Fruit fly (Drosophila melanogaster) whole organism, prepupa: ENCODE data around the gene CG32354.

Experiments
- CG10631 ChIP-seq: fragments of 200-800 bp; sonication (Bioruptor generic); optimal IDR thresholded peaks from 2 replicates; lab custom pipeline; 2016; ENCODE audit warnings: missing biosample characterization, missing genetic modification characterization
- CG10669 ChIP-seq: fragments of 200-800 bp; sonication (Bioruptor generic); optimal IDR thresholded peaks from 3 replicates; lab custom pipeline; 2018; ENCODE audit warnings: missing biosample characterization, mild to moderate bottlenecking, missing genetic modification characterization, moderate library complexity
- CG11294 ChIP-seq: fragments of 200-800 bp; sonication (Bioruptor generic); IDR thresholded peaks from 2 replicates; pipeline ENCODE4 v1.3.6; 2022; ENCODE audit warnings: missing biosample characterization, missing genetic modification characterization
- CG11762 ChIP-seq: fragments of 200-800 bp; sonication (Bioruptor generic); optimal IDR thresholded peaks from 3 replicates; lab custom pipeline; 2016; ENCODE audit warnings: missing biosample characterization, missing genetic modification characterization; ENCODE audit not compliant: insufficient read depth
- CG11902 ChIP-seq: fragments of 200-800 bp; sonication (Bioruptor generic); optimal IDR thresholded peaks from 3 replicates; lab custom pipeline; 2016; ENCODE audit warnings: missing biosample characterization, missing genetic modification characterization
- CG15336 ChIP-seq: fragments of 200-800 bp; sonication (Bioruptor generic); IDR thresholded peaks from 2 replicates; pipeline ENCODE4 v1.3.6; 2022; ENCODE audit warnings: missing biosample characterization, missing genetic modification characterization
- CG1621 ChIP-seq: fragments of 200-800 bp; sonication (Bioruptor generic); optimal IDR thresholded peaks from 3 replicates; lab custom pipeline; 2018; ENCODE audit warnings: missing biosample characterization, mild to moderate bottlenecking, missing genetic modification characterization
- CG16779 ChIP-seq: fragments of 200-800 bp; sonication (Bioruptor generic); optimal IDR thresholded peaks from 3 replicates; lab custom pipeline; 2017; ENCODE audit warnings: missing biosample characterization, mild to moderate bottlenecking, missing genetic modification characterization
- CG31627 ChIP-seq: fragments of 200-800 bp; sonication (Bioruptor generic); optimal IDR thresholded peaks from 3 replicates; lab custom pipeline; 2016; ENCODE audit warnings: missing biosample characterization, missing genetic modification characterization
- CG32006 ChIP-seq: fragments of 200-800 bp; sonication (Bioruptor generic); optimal IDR thresholded peaks from 3 replicates; lab custom pipeline; 2017; ENCODE audit warnings: missing biosample characterization, mild to moderate bottlenecking, missing genetic modification characterization
- CG34406 ChIP-seq: fragments of 200-800 bp; sonication (Bioruptor generic); optimal IDR thresholded peaks from 3 replicates; lab custom pipeline; 2016; ENCODE audit warnings: missing biosample characterization, missing genetic modification characterization
- CG3919 ChIP-seq: fragments of 200-800 bp; sonication (Bioruptor generic); optimal IDR thresholded peaks from 3 replicates; lab custom pipeline; 2016; ENCODE audit warnings: missing biosample characterization, missing genetic modification characterization
- CG4318 ChIP-seq: fragments of 200-800 bp; sonication (Bioruptor generic); optimal IDR thresholded peaks from 3 replicates; lab custom pipeline; 2017; ENCODE audit warnings: missing biosample characterization, mild to moderate bottlenecking, missing genetic modification characterization
- CG6163 ChIP-seq: fragments of 200-800 bp; sonication (Bioruptor generic); IDR thresholded peaks from 3 replicates; pipeline ENCODE4 v1.3.6; 2022; ENCODE audit warnings: missing biosample characterization, missing genetic modification characterization
- CG6792 ChIP-seq: fragments of 200-800 bp; sonication (Bioruptor generic); optimal IDR thresholded peaks from 3 replicates; lab custom pipeline; 2016; ENCODE audit warnings: missing biosample characterization, missing genetic modification characterization
- CG6808 ChIP-seq: fragments of 200-800 bp; sonication (Bioruptor generic); optimal IDR thresholded peaks from 3 replicates; lab custom pipeline; 2017; ENCODE audit warnings: missing biosample characterization, missing genetic modification characterization, mild to moderate bottlenecking, moderate library complexity, missing genetic modification reagents
- CG6854 ChIP-seq: fragments of 200-800 bp; sonication (Bioruptor generic); optimal IDR thresholded peaks from 2 replicates; lab custom pipeline; 2017; ENCODE audit warnings: missing biosample characterization, mild to moderate bottlenecking, missing genetic modification characterization
- CG7368 ChIP-seq: fragments of 200-800 bp; sonication (Bioruptor generic); optimal IDR thresholded peaks from 3 replicates; lab custom pipeline; 2016; ENCODE audit warnings: missing biosample characterization, missing genetic modification characterization
- CG8119 ChIP-seq: fragments of 200-800 bp; sonication (Bioruptor generic); IDR thresholded peaks from 3 replicates; pipeline ENCODE4 v1.3.6; 2022; ENCODE audit warnings: missing biosample characterization, missing genetic modification characterization
- CG8319 ChIP-seq: fragments of 200-800 bp; sonication (Bioruptor generic); optimal IDR thresholded peaks from 3 replicates; lab custom pipeline; 2016; ENCODE audit warnings: missing biosample characterization, missing genetic modification characterization
- CG8632 ChIP-seq: fragments of 200-800 bp; sonication (Bioruptor generic); optimal IDR thresholded peaks from 3 replicates; lab custom pipeline; 2016; ENCODE audit warnings: missing biosample characterization, missing genetic modification characterization
- Eip75B ChIP-seq: fragments of 200-800 bp; sonication (Bioruptor generic); optimal IDR thresholded peaks from 3 replicates; lab custom pipeline; 2016; ENCODE audit warnings: missing biosample characterization, missing genetic modification characterization
- Eip78C ChIP-seq: fragments of 200-800 bp; sonication (Bioruptor generic); peaks from one replicate; lab custom pipeline; 2016; ENCODE audit warnings: missing biosample characterization, missing genetic modification characterization
- Ets96B ChIP-seq: fragments of 200-800 bp; optimal IDR thresholded peaks from 2 replicates; lab custom pipeline; 2019; ENCODE audit warnings: missing biosample characterization, mild to moderate bottlenecking, missing genetic modification characterization, moderate library complexity
- Gug ChIP-seq: fragments of 200-800 bp; sonication (Bioruptor generic); IDR thresholded peaks from 2 replicates; pipeline ENCODE4 v1.3.6; 2022; ENCODE audit warnings: missing biosample characterization, missing genetic modification characterization
- Hr39 ChIP-seq: fragments of 200-800 bp; sonication (Bioruptor generic); optimal IDR thresholded peaks from 2 replicates; lab custom pipeline; 2016; ENCODE audit warnings: missing biosample characterization, missing genetic modification characterization
- Hr4 ChIP-seq: fragments of 200-800 bp; sonication (Bioruptor generic); optimal IDR thresholded peaks from 3 replicates; lab custom pipeline; 2016; ENCODE audit warnings: missing biosample characterization, missing genetic modification characterization
- Met ChIP-seq: fragments of 200-800 bp; sonication (Bioruptor generic); optimal IDR thresholded peaks from 3 replicates; lab custom pipeline; 2016; ENCODE audit warnings: missing biosample characterization, missing genetic modification characterization
- OdsH ChIP-seq: fragments of 200-800 bp; sonication (Bioruptor generic); optimal IDR thresholded peaks from 3 replicates; lab custom pipeline; 2016; ENCODE audit warnings: missing biosample characterization, missing genetic modification characterization
- Sox102F ChIP-seq: fragments of 200-800 bp; sonication (Bioruptor generic); optimal IDR thresholded peaks from 2 replicates; lab custom pipeline; 2016; ENCODE audit warnings: missing biosample characterization, mild to moderate bottlenecking, missing genetic modification characterization
- Sox14 ChIP-seq: fragments of 200-800 bp; sonication (Bioruptor generic); optimal IDR thresholded peaks from 3 replicates; lab custom pipeline; 2016; ENCODE audit warnings: missing biosample characterization, missing genetic modification characterization
- acj6 ChIP-seq: fragments of 200-800 bp; sonication (Bioruptor generic); optimal IDR thresholded peaks from 3 replicates; lab custom pipeline; 2016; ENCODE audit warnings: missing biosample characterization, missing genetic modification characterization
- dac ChIP-seq: fragments of 200-800 bp; sonication (Bioruptor generic); optimal IDR thresholded peaks from 2 replicates; lab custom pipeline; 2017; ENCODE audit warnings: missing biosample characterization, mild to moderate bottlenecking, missing genetic modification characterization
- dsx ChIP-seq: fragments of 200-800 bp; optimal IDR thresholded peaks from 3 replicates; lab custom pipeline; 2019; ENCODE audit warnings: missing biosample characterization, mild to moderate bottlenecking, missing genetic modification characterization, moderate library complexity; ENCODE audit not compliant: poor library complexity, severe bottlenecking
- esn ChIP-seq: fragments of 200-800 bp; sonication (Bioruptor generic); optimal IDR thresholded peaks from 2 replicates; lab custom pipeline; 2016; ENCODE audit warnings: missing biosample characterization, mild to moderate bottlenecking, missing genetic modification characterization, moderate library complexity
- fd59A ChIP-seq: fragments of 200-800 bp; sonication (Bioruptor generic); optimal IDR thresholded peaks from 2 replicates; lab custom pipeline; 2017; ENCODE audit warnings: missing biosample characterization, mild to moderate bottlenecking, missing genetic modification characterization, missing genetic modification reagents
- fd85E ChIP-seq: fragments of 200-800 bp; sonication (Bioruptor generic); optimal IDR thresholded peaks from 3 replicates; lab custom pipeline; 2016; ENCODE audit warnings: missing biosample characterization, missing genetic modification characterization
- fkh ChIP-seq: fragments of 200-800 bp; sonication (Bioruptor generic); optimal IDR thresholded peaks from 3 replicates; lab custom pipeline; 2017; ENCODE audit warnings: missing biosample characterization, mild to moderate bottlenecking, missing genetic modification characterization, moderate library complexity
- lz ChIP-seq: fragments of 200-800 bp; sonication (Bioruptor generic); optimal IDR thresholded peaks from 3 replicates; lab custom pipeline; 2016; ENCODE audit warnings: missing biosample characterization, missing genetic modification characterization
- net ChIP-seq: fragments of 200-800 bp; sonication (Bioruptor generic); optimal IDR thresholded peaks from 3 replicates; lab custom pipeline; 2016; ENCODE audit warnings: missing biosample characterization, missing genetic modification characterization
- pdm3 ChIP-seq: fragments of 200-800 bp; sonication (Bioruptor generic); optimal IDR thresholded peaks from 3 replicates; lab custom pipeline; 2016; ENCODE audit warnings: missing biosample characterization, missing genetic modification characterization
- spab ChIP-seq: fragments of 200-800 bp; sonication (Bioruptor generic); optimal IDR thresholded peaks from 2 replicates; lab custom pipeline; 2017; ENCODE audit warnings: missing biosample characterization, mild to moderate bottlenecking, missing genetic modification characterization, missing genetic modification reagents
- ss ChIP-seq, 2 experiments: fragments of 200-800 bp; sonication (Bioruptor generic); optimal IDR thresholded peaks; 2 replicates in 1 of 2; 3 replicates in 1 of 2; lab custom pipeline; 2017 to 2018; ENCODE audit warnings: mild to moderate bottlenecking in 2 of 2, missing biosample characterization in 2 of 2, missing genetic modification characterization in 2 of 2, moderate library complexity in 1 of 2
- topi ChIP-seq: fragments of 200-800 bp; sonication (Bioruptor generic); optimal IDR thresholded peaks from 3 replicates; lab custom pipeline; 2016; ENCODE audit warnings: missing biosample characterization, missing genetic modification characterization
- vri ChIP-seq: fragments of 200-800 bp; sonication (Bioruptor generic); optimal IDR thresholded peaks from 3 replicates; lab custom pipeline; 2016; ENCODE audit warnings: missing biosample characterization, mild to moderate bottlenecking, missing genetic modification characterization

Gene CG32354

dm6 chr3L:8421808-8422586 is at the start of gene CG32354 (continued):
- TF ChIP-seq CG31627: no peak
- no peak for TF ChIP-seq CG8632 (GFP tag; lab: Kevin White, UChicago)
- TF ChIP-seq Hr4 (GFP tag; lab: Kevin White, UChicago): peak; percentile 72
- no peak for TF ChIP-seq CG6854
- peak; percentile 28; the same call in 1 of the 3 replicates for TF ChIP-seq CG8119 (GFP tag; lab: Robert Waterston, UW)
- TF ChIP-seq Eip78C (GFP tag; lab: Kevin White, UChicago): peak; percentile 79
- TF ChIP-seq OdsH: peak; percentile 43
- TF ChIP-seq CG1621 (tag; lab: Kevin White, UChicago): peak; percentile 17
- peak; percentile 15 for TF ChIP-seq dsx

dm6 chr3L:8461229-8462004 is 39.4 kb upstream of the CG32354 start:
- TF ChIP-seq CG15336 (GFP tag; lab: Robert Waterston, UW) (no peak), OdsH (no peak), CG10669 (GFP tag; lab: Kevin White, UChicago) (no peak), CG6163 (0 out of 3 replicates have a peak, but pooled peaks have one; percentile 47), CG3919 (no peak), ss (GFP tag; optimal IDR thresholded peaks at IDR 0.05; lab: Kevin White, UChicago) (peak in 1 of 2 experiments; percentile 38), dac (GFP tag; lab: Kevin White, UChicago) (no peak), CG11902 (GFP tag; lab: Kevin White, UChicago) (no peak), CG8319 (GFP tag; lab: Kevin White, UChicago) (peak; percentile 35), Gug (GFP tag; lab: Robert Waterston, UW) (0 out of 2 replicates have a peak, but pooled peaks have one; percentile 9), Met (no peak), CG11294 (GFP tag; lab: Robert Waterston, UW) (no peak), dsx (no peak), CG16779 (tag; lab: Kevin White, UChicago) (no peak), Ets96B (peak; percentile 6), Sox14 (peak; percentile 15), CG6854 (no peak), esn (GFP tag; lab: Kevin White, UChicago) (peak; percentile 51), acj6 (GFP tag; lab: Kevin White, UChicago) (no peak), CG34406 (peak; percentile 47), CG31627 (no peak), topi (GFP tag; lab: Kevin White, UChicago) (peak; percentile 16), fd59A (no peak), Eip75B (GFP tag; lab: Kevin White, UChicago) (peak; percentile 7), vri (GFP tag; lab: Kevin White, UChicago) (no peak), CG8632 (GFP tag; lab: Kevin White, UChicago) (peak; percentile 48), CG11762 (GFP tag; lab: Kevin White, UChicago) (peak; percentile 22), fkh (GFP tag; lab: Kevin White, UChicago) (no peak), CG1621 (tag; lab: Kevin White, UChicago) (peak; percentile 22), Hr39 (GFP tag; lab: Kevin White, UChicago) (no peak), CG10631 (GFP tag; lab: Kevin White, UChicago) (no peak), spab (GFP tag; lab: Kevin White, UChicago) (peak; percentile 26), CG6808 (GFP tag; lab: Kevin White, UChicago) (no peak), CG4318 (GFP tag; lab: Kevin White, UChicago) (no peak), Sox102F (peak; percentile 14), lz (GFP tag; lab: Kevin White, UChicago) (no peak), CG32006 (GFP tag; lab: Kevin White, UChicago) (no peak), pdm3 (GFP tag; lab: Kevin White, UChicago) (peak; percentile 0), CG8119 (GFP tag; lab: Robert Waterston, UW) (peak; percentile 27; the same call in 1 of the 3 replicates), Hr4 (GFP tag; lab: Kevin White, UChicago) (no peak), CG6792 (GFP tag; lab: Kevin White, UChicago) (peak; percentile 22), net (GFP tag; lab: Kevin White, UChicago) (peak; percentile 43), fd85E (GFP tag; lab: Kevin White, UChicago) (no peak), CG7368 (GFP tag; lab: Kevin White, UChicago) (no peak)
